Worm (Caenorhabditis elegans) whole organism, young adult: ENCODE data around the gene ascc-1.

Experiments used
- B0336.3 ChIP-seq: fragments of 200-800 bp; sonication (Bioruptor generic); IDR thresholded peaks from 2 replicates; pipeline ENCODE4 v1.3.6; 2022; ENCODE audit warnings: missing genetic modification characterization, missing compliant biosample characterization
- dpff-1 ChIP-seq: sonication (generic microtip); optimal IDR thresholded peaks from 2 replicates; lab custom pipeline; 2017; ENCODE audit warnings: mild to moderate bottlenecking, missing genetic modification characterization, missing compliant biosample characterization
- madf-10 ChIP-seq: sonication (generic microtip); optimal IDR thresholded peaks from 2 replicates; lab custom pipeline; 2016; ENCODE audit warnings: mild to moderate bottlenecking, missing genetic modification characterization, missing compliant biosample characterization
- nfya-1 ChIP-seq: sonication (generic microtip); optimal IDR thresholded peaks from 2 replicates; lab custom pipeline; 2017; ENCODE audit warnings: antibody characterized with exemption, missing compliant biosample characterization, missing genetic modification characterization, borderline replicate concordance; ENCODE audit not compliant: insufficient read depth
- nhr-179 ChIP-seq: sonication (generic microtip); optimal IDR thresholded peaks from 2 replicates; lab custom pipeline; 2016; ENCODE audit warnings: mild to moderate bottlenecking, missing genetic modification characterization, missing compliant biosample characterization
- pha-4 ChIP-seq: fragments of 150-350 bp; sonication (generic microtip); optimal IDR thresholded peaks from 2 replicates; lab custom pipeline; 2014; ENCODE audit warnings: missing biosample characterization, missing genetic modification reagents, missing genetic modification characterization
- tbp1 ChIP-seq: fragments of 200-800 bp; sonication (Bioruptor generic); optimal IDR thresholded peaks from 2 replicates; lab custom pipeline; 2018; ENCODE audit warnings: mild to moderate bottlenecking, missing genetic modification characterization, missing compliant biosample characterization
- unc-130 ChIP-seq: sonication (generic microtip); optimal IDR thresholded peaks from 2 replicates; lab custom pipeline; 2016; ENCODE audit warnings: missing genetic modification reagents, missing genetic modification characterization, missing compliant biosample characterization
- unc-62 ChIP-seq: fragments of 150-350 bp; optimal IDR thresholded peaks from 2 replicates; lab custom pipeline; 2014; ENCODE audit warnings: missing biosample characterization, missing genetic modification reagents, missing genetic modification characterization
- ztf-3 ChIP-seq: fragments of 200-800 bp; sonication (Bioruptor generic); optimal IDR thresholded peaks from 2 replicates; lab custom pipeline; 2018; ENCODE audit warnings: mild to moderate bottlenecking, missing genetic modification characterization, missing compliant biosample characterization

DNA sequence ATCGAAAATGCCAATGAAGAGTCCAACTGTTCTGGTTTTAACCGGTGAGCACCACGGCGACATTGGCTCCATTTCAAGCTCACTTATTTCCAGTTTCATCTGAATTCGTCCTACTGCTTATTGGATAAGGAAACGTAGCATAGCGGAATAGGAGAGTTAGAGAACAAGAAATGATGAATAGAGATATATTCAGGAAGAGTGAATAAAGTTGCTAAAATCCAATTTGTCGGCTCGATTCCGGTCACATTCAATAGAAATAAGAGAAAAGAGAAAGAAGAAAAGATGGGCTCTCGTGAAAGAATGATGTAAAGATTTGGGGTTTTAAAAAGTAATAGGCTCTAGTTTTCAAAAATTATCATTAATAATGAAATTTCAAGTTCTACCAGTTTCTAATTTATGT, 15.9 kb downstream of the ascc-1 start:
- TF ChIP-seq pha-4 (tag; lab: Kevin White, UChicago), result no peak
- no peak for TF ChIP-seq nfya-1 (tag; lab: Kevin White, UChicago)
- TF ChIP-seq unc-62 (GFP tag; lab: Kevin White, UChicago), result no peak
- no peak for TF ChIP-seq tbp1 (GFP tag; lab: Kevin White, UChicago)
- TF ChIP-seq nhr-179 (tag; lab: Kevin White, UChicago), result no peak
- TF ChIP-seq B0336.3 (GFP tag; lab: Robert Waterston, UW), result no peak
- no peak for TF ChIP-seq ztf-3 (GFP tag; lab: Kevin White, UChicago)
- TF ChIP-seq madf-10 (tag; lab: Kevin White, UChicago), result no peak
- no peak for TF ChIP-seq dpff-1
- TF ChIP-seq unc-130 (GFP tag; lab: Kevin White, UChicago), result no peak
